Fruit fly (Drosophila melanogaster): ENCODE data around the gene Pur-alpha.

Gene Pur-alpha

DNA sequence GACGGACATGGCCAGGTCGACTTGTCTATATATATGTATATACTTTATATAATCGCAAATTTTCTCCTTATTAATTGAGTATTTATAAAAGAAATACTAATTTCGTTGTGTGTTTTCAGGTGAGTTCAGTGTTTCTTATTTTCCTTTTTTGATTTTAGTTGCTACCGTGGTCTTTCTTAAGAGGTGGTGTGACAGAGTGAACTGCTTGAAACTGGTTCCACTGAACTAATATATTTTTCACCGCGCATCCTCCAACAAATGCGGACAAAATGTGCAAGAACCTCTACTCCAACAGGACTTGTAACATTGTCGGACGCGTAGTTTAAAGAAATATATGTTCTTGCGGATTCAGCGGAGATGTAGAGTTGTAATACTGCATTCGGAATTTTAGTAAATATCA, 25.0 kb downstream of the Pur-alpha start, which contains the start of gene CG1909:
CG1909 (plus strand) TSS at position 273 of the 400 bp plus-strand sequence.
- TF ChIP-seq psq (optimal IDR thresholded peaks at IDR 0.05) (no peak), insv (optimal IDR thresholded peaks at IDR 0.05) (no peak), Sin3A (optimal IDR thresholded peaks at IDR 0.05) (no peak), ttk (optimal IDR thresholded peaks at IDR 0.05) (no peak), Myc (optimal IDR thresholded peaks at IDR 0.05) (no peak), h (optimal IDR thresholded peaks at IDR 0.05) (no peak)

DNA sequence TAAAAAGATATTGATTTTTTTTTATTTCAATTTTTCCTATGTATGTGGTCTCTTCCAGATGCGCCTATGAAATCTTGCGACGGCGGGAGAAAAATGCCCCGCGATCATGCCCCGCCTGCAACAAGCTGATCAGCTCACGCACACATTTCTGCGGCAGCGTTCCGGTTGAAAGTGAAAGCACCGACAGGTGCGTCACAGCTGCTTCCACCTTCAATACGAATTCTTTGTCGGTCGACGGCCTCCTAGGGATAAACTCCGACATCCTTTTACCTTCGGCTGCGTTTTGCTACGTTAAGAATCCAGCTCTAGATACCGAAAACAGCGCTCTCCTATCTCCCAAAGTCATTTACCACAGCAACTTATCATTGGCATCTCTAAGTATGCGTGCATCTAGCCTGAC, 30.7 kb downstream of the Pur-alpha start:
- TF ChIP-seq insv (optimal IDR thresholded peaks at IDR 0.05) (no peak), Myc (optimal IDR thresholded peaks at IDR 0.05) (no peak), ttk (optimal IDR thresholded peaks at IDR 0.05) (no peak)

DNA sequence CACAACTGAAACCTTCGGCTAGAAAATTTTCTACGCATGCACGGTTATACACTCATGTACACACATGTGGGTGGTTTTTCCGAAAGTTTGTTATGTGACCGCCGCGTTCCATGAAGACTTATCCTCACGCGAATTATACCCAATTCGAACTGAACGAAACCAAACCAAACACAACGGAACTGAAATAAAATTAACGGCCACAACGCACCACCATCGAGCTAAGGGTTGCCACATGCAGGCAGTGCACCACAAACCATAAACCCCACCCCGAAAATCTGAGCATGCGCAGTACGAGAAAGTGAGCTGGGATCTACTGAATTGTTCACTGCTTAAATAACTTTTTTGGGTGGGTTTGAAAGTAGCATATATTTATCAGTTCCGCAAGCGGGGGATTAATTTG, 49.7 kb downstream of the Pur-alpha start, which contains the start of gene onecut:
onecut (minus strand) TSS at position 152 of the 400 bp plus-strand sequence.
- no peak for TF ChIP-seq insv (optimal IDR thresholded peaks at IDR 0.05)
- no peak for TF ChIP-seq ttk (optimal IDR thresholded peaks at IDR 0.05)
- no peak for TF ChIP-seq psq (optimal IDR thresholded peaks at IDR 0.05)

DNA sequence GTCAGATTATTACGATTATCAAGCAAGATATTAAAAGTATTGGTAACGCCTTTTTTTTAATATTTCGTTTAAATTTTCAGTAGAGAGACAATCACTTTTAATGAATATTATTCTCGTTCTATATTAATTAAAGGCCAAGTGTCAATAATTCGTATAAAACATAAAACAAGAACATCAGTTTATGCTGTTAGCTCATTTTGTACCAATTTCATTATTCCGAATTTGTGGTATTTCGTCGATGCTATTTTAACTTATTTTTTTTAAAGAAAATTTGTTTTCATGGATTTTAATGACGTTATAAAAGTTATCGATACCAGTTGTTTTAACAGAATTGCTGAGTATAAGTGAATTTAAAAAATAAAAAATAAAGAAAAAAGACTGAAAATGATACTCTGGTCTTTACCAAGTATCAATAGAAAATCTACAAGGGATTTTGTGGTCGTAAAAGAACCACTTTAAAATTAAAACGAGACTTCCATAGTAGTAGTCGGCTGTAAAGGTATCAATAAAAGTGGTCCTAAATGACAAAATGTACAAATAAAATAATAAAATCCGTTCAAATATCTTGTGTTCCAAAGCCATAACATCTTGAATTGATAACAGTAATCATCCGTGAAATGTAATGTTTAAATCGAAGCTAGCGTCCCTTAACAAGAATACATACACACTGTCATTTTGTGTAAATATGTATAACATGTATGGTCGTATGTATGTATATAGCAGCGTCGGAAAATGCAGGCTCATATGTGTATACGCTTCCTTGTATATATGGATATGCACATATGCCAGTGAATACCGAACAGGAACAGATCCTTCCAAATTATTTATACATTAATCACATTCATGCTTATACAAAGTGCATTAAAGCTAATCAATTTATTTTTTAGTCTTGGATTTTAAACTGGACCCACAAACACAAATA, 52.8 kb downstream of the Pur-alpha start, which contains the start of gene Eph:
Eph (plus strand) TSS at position 287 of the 922 bp plus-strand sequence.
- TF ChIP-seq psq (optimal IDR thresholded peaks at IDR 0.05) = no peak
- no peak for TF ChIP-seq Myc (optimal IDR thresholded peaks at IDR 0.05)
- TF ChIP-seq ttk (optimal IDR thresholded peaks at IDR 0.05) = no peak
- no peak for TF ChIP-seq Sin3A (optimal IDR thresholded peaks at IDR 0.05)

Measured in Kc167 (cell line).